Worm (Caenorhabditis elegans) whole organism, L2 larva: ENCODE data around the gene psd-1.

Experiments
- ama-1 ChIP-seq: fragments of 150-350 bp; optimal IDR thresholded peaks from 2 replicates; lab custom pipeline; 2018; ENCODE audit warnings: inconsistent platforms
- ceh-82 ChIP-seq: fragments of 150-350 bp; optimal IDR thresholded peaks from 2 replicates; lab custom pipeline; 2014; ENCODE audit warnings: missing biosample characterization, missing genetic modification characterization
- egl-27 ChIP-seq: sonication (generic microtip); optimal IDR thresholded peaks from 3 replicates; lab custom pipeline; 2017; ENCODE audit warnings: missing biosample characterization, missing genetic modification reagents, missing genetic modification characterization
- elt-1 ChIP-seq: fragments of 150-350 bp; optimal IDR thresholded peaks from 2 replicates; lab custom pipeline; 2014; ENCODE audit warnings: missing biosample characterization, missing genetic modification characterization
- elt-3 ChIP-seq: sonication (generic microtip); optimal IDR thresholded peaks from 2 replicates; lab custom pipeline; 2017; ENCODE audit warnings: missing biosample characterization, missing genetic modification characterization
- gmeb-1 ChIP-seq: fragments of 150-350 bp; optimal IDR thresholded peaks from 2 replicates; lab custom pipeline; 2014; ENCODE audit warnings: missing biosample characterization, missing genetic modification characterization
- nhr-11 ChIP-seq: fragments of 150-350 bp; optimal IDR thresholded peaks from 2 replicates; lab custom pipeline; 2014; ENCODE audit warnings: missing biosample characterization, missing genetic modification characterization
- nhr-12 ChIP-seq: fragments of 150-350 bp; optimal IDR thresholded peaks from 2 replicates; lab custom pipeline; 2014; ENCODE audit warnings: missing biosample characterization, missing genetic modification characterization
- sma-9 ChIP-seq, 2 experiments: fragments of 150-350 bp in 1 of 2; sonication (generic microtip) in 1 of 2; optimal IDR thresholded peaks; 2 replicates each; lab custom pipeline; 2014 to 2016; ENCODE audit warnings: missing genetic modification characterization in 2 of 2, mild to moderate bottlenecking in 1 of 2, missing biosample characterization in 1 of 2, missing compliant biosample characterization in 1 of 2, missing genetic modification reagents in 1 of 2, moderate library complexity in 1 of 2
- unc-62 ChIP-seq: fragments of 150-350 bp; optimal IDR thresholded peaks from 2 replicates; lab custom pipeline; 2014; ENCODE audit warnings: missing biosample characterization, missing genetic modification reagents, missing genetic modification characterization
- ztf-1 ChIP-seq: fragments of 200-800 bp; sonication (Bioruptor generic); conservative IDR thresholded peaks from 2 replicates; pipeline ENCODE4 v1.3.6; 2022; ENCODE audit warnings: missing genetic modification characterization, missing compliant biosample characterization

ce11 chrIII:7234148-7234547, 41.0 kb downstream of the psd-1 start, which contains the start of gene ndus-8:
- no peak for TF ChIP-seq nhr-12 (tag; lab: Kevin White, UChicago)
- TF ChIP-seq elt-1 (tag; lab: Kevin White, UChicago) = no peak
- no peak for TF ChIP-seq ama-1
- TF ChIP-seq sma-9 (GFP tag; optimal IDR thresholded peaks at IDR 0.05; lab: Kevin White, UChicago) = peak; percentile 86
- no peak for TF ChIP-seq sma-9 (tag; optimal IDR thresholded peaks at IDR 0.05; lab: Kevin White, UChicago)
- no peak for TF ChIP-seq nhr-11 (tag; lab: Kevin White, UChicago)
- no peak for TF ChIP-seq ceh-82 (tag; lab: Kevin White, UChicago)
- peak; percentile 59 for TF ChIP-seq egl-27
- no peak for TF ChIP-seq ztf-1 (GFP tag; lab: Robert Waterston, UW)
- no peak for TF ChIP-seq elt-3 (tag; lab: Kevin White, UChicago)
- TF ChIP-seq unc-62 = no peak
- TF ChIP-seq gmeb-1 (tag; lab: Kevin White, UChicago) = peak; percentile 75
